Fruit fly (Drosophila melanogaster): ENCODE data around the gene Irk3.

DNA sequence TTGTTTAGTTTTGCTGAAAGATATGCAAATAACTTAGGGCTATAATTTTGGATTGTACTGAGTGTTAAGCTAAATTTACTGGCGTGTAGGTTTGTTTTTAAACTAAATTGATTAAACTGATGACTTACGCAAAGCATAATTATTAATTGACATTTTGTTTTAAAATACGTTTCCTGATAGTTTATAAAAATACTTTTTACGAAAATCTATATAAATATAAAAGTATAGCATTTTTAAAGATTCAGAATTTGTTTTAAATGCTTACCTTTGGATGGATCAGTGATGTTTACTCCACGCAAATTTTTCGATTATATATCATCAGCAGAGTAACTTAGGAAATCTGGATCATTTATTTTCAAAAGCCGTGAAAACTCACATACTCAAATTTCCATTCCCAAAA lies 26.5 kb upstream of the Irk3 start, which contains the start of the genes CG42752 and CG15167:
- no peak for TF ChIP-seq Hr78 (GFP tag; optimal IDR thresholded peaks at IDR 0.05)
- no peak for TF ChIP-seq CG13894 (tag; optimal IDR thresholded peaks at IDR 0.05)
- no peak for TF ChIP-seq otp (GFP tag; IDR thresholded peaks at IDR 0.05)
- TF ChIP-seq ewg (GFP tag; optimal IDR thresholded peaks at IDR 0.05), result no peak
- no peak for TF ChIP-seq CG9609 (GFP tag; optimal IDR thresholded peaks at IDR 0.05)
- TF ChIP-seq CG11504 (tag; optimal IDR thresholded peaks at IDR 0.05), result no peak
- no peak for TF ChIP-seq ab (GFP tag; optimal IDR thresholded peaks at IDR 0.05)
- TF ChIP-seq ttk (GFP tag; IDR thresholded peaks at IDR 0.05), result no peak
- no peak for TF ChIP-seq CG17829 (tag; optimal IDR thresholded peaks at IDR 0.05)
- TF ChIP-seq ken (GFP tag; IDR thresholded peaks at IDR 0.05), result no peak
- no peak for TF ChIP-seq Opbp (GFP tag; IDR thresholded peaks at IDR 0.05; ENCODE audit: partially characterized antibody)
- TF ChIP-seq CG8765 (GFP tag; IDR thresholded peaks at IDR 0.05), result no peak
- TF ChIP-seq z (GFP tag; IDR thresholded peaks at IDR 0.05), result no peak

Measured in whole organism, embryonic.